Worm (Caenorhabditis elegans) whole organism, midembryonic: Measurements from ENCODE around the gene erp-44.2.

ENCODE experiments used
- T22C8.4 ChIP-seq: fragments of 200-800 bp; sonication (Bioruptor generic); IDR thresholded peaks from 2 replicates; pipeline ENCODE4 v1.3.6; 2022; ENCODE audit warnings: missing genetic modification characterization, missing compliant biosample characterization
- cog-1 ChIP-seq: sonication (generic microtip); optimal IDR thresholded peaks from 2 replicates; lab custom pipeline; 2016; ENCODE audit warnings: missing genetic modification characterization, missing compliant biosample characterization
- flt-1 ChIP-seq: fragments of 200-800 bp; sonication (Bioruptor generic); IDR thresholded peaks from 2 replicates; pipeline ENCODE4 v1.3.6; 2022; ENCODE audit warnings: missing genetic modification characterization, missing compliant biosample characterization
- klf-2 ChIP-seq: fragments of 200-800 bp; sonication (Bioruptor generic); conservative IDR thresholded peaks from 2 replicates; pipeline ENCODE4 v1.3.6; 2022; ENCODE audit warnings: missing genetic modification reagents, missing genetic modification characterization, missing compliant biosample characterization
- med-1 ChIP-seq: sonication (generic microtip); optimal IDR thresholded peaks from 2 replicates; lab custom pipeline; 2017; ENCODE audit warnings: missing genetic modification characterization, mild to moderate bottlenecking, missing compliant biosample characterization, antibody characterized with exemption, missing genetic modification reagents; ENCODE audit not compliant: insufficient read depth
- ref-1 ChIP-seq: fragments of 200-800 bp; sonication (Bioruptor generic); conservative IDR thresholded peaks from 2 replicates; pipeline ENCODE4 v1.3.6; 2022; ENCODE audit warnings: missing genetic modification reagents, missing genetic modification characterization, missing compliant biosample characterization
- tab-1 ChIP-seq: fragments of 200-800 bp; sonication (Bioruptor generic); IDR thresholded peaks from 2 replicates; pipeline ENCODE4 v1.3.6; 2022; ENCODE audit warnings: missing genetic modification characterization, missing compliant biosample characterization
- ztf-23 ChIP-seq: fragments of 200-800 bp; sonication (Bioruptor generic); IDR thresholded peaks from 2 replicates; pipeline ENCODE4 v1.3.6; 2022; ENCODE audit warnings: missing genetic modification reagents, missing genetic modification characterization, missing compliant biosample characterization
- ztf-29 ChIP-seq: fragments of 200-800 bp; sonication (Bioruptor generic); IDR thresholded peaks from 2 replicates; pipeline ENCODE4 v1.3.6; 2022; ENCODE audit warnings: missing genetic modification reagents, missing genetic modification characterization, missing compliant biosample characterization

Gene erp-44.2

ce11 chrIV:7849235-7849634 lies 14.8 kb upstream of the erp-44.2 start:
- TF ChIP-seq ref-1 (GFP tag; lab: Robert Waterston, UW) (no peak), ztf-23 (no peak), T22C8.4 (GFP tag; lab: Robert Waterston, UW) (no peak), ztf-29 (no peak), klf-2 (no peak)

ce11 chrIV:7846386-7846785 lies 11.9 kb upstream of the erp-44.2 start, which contains the start of gene C06A6.2:
Gene C06A6.2 (plus strand): TSS chrIV:7846622.
- TF ChIP-seq klf-2 (no peak), T22C8.4 (GFP tag; lab: Robert Waterston, UW) (no peak), tab-1 (no peak), med-1 (GFP tag; lab: Kevin White, UChicago) (no peak), ztf-29 (no peak), cog-1 (tag; lab: Kevin White, UChicago) (no peak), ref-1 (GFP tag; lab: Robert Waterston, UW) (no peak), flt-1 (GFP tag; lab: Robert Waterston, UW) (no peak), ztf-23 (no peak)

- TF ChIP-seq ztf-23 (0 out of 2 replicates have a peak, but pooled peaks have one; percentile 50), flt-1 (GFP tag; lab: Robert Waterston, UW) (no peak; the same call in 1 of the 2 replicates), ztf-29 (0 out of 2 replicates have a peak, but pooled peaks have one; percentile 42), tab-1 (no peak), ref-1 (GFP tag; lab: Robert Waterston, UW) (no peak; the same call in 1 of the 2 replicates), T22C8.4 (GFP tag; lab: Robert Waterston, UW) (no peak), med-1 (GFP tag; lab: Kevin White, UChicago) (no peak), klf-2 (no peak), cog-1 (tag; lab: Kevin White, UChicago) (peak; percentile 80)
Observed at ce11 chrIV:7845585-7845984, 11.1 kb upstream of the erp-44.2 start.

- TF ChIP-seq ztf-23 (no peak), ref-1 (GFP tag; lab: Robert Waterston, UW) (no peak), T22C8.4 (GFP tag; lab: Robert Waterston, UW) (no peak), tab-1 (no peak), med-1 (GFP tag; lab: Kevin White, UChicago) (no peak), klf-2 (no peak), flt-1 (GFP tag; lab: Robert Waterston, UW) (no peak), cog-1 (tag; lab: Kevin White, UChicago) (no peak), ztf-29 (no peak)
Observed at ce11 chrIV:7844333-7844973, 10.0 kb upstream of the erp-44.2 start.

- TF ChIP-seq cog-1 (tag; lab: Kevin White, UChicago): no peak
- TF ChIP-seq ref-1 (GFP tag; lab: Robert Waterston, UW): no peak
- TF ChIP-seq T22C8.4 (GFP tag; lab: Robert Waterston, UW): no peak
- TF ChIP-seq flt-1 (GFP tag; lab: Robert Waterston, UW): no peak
- no peak for TF ChIP-seq tab-1
- no peak for TF ChIP-seq ztf-23
- TF ChIP-seq med-1 (GFP tag; lab: Kevin White, UChicago): no peak
- TF ChIP-seq ztf-29: no peak
- TF ChIP-seq klf-2: no peak
Observed at ce11 chrIV:7841218-7841617, 6.7 kb upstream of the erp-44.2 start.

ce11 chrIV:7839923-7840322 lies 5.4 kb upstream of the erp-44.2 start:
- no peak for TF ChIP-seq ztf-29
- no peak for TF ChIP-seq ref-1 (GFP tag; lab: Robert Waterston, UW)
- no peak for TF ChIP-seq flt-1 (GFP tag; lab: Robert Waterston, UW)

ce11 chrIV:7838426-7838825 lies 4.0 kb upstream of the erp-44.2 start, which contains the start of gene C06A6.7:
Gene C06A6.7 (minus strand): TSS chrIV:7838526.
- TF ChIP-seq cog-1 (tag; lab: Kevin White, UChicago) (no peak), klf-2 (no peak), ref-1 (GFP tag; lab: Robert Waterston, UW) (no peak), tab-1 (no peak), T22C8.4 (GFP tag; lab: Robert Waterston, UW) (no peak), ztf-23 (no peak), ztf-29 (no peak), med-1 (GFP tag; lab: Kevin White, UChicago) (no peak), flt-1 (GFP tag; lab: Robert Waterston, UW) (no peak)

ce11 chrIV:7836491-7836890 lies 2.0 kb upstream of the erp-44.2 start:
- TF ChIP-seq flt-1 (GFP tag; lab: Robert Waterston, UW) (no peak), klf-2 (no peak)

ce11 chrIV:7836030-7836429 lies 1.6 kb upstream of the erp-44.2 start:
- no peak for TF ChIP-seq ztf-23
- no peak for TF ChIP-seq tab-1
- TF ChIP-seq flt-1 (GFP tag; lab: Robert Waterston, UW): no peak
- TF ChIP-seq klf-2: no peak
- no peak for TF ChIP-seq T22C8.4 (GFP tag; lab: Robert Waterston, UW)
- TF ChIP-seq ztf-29: no peak
- TF ChIP-seq med-1 (GFP tag; lab: Kevin White, UChicago): no peak
- no peak for TF ChIP-seq ref-1 (GFP tag; lab: Robert Waterston, UW)
- TF ChIP-seq cog-1 (tag; lab: Kevin White, UChicago): no peak

ce11 chrIV:7830151-7830550 lies 4.3 kb downstream of the erp-44.2 start, which contains the start of gene mvb-12:
Gene mvb-12 (plus strand): TSS chrIV:7830525.
- TF ChIP-seq tab-1: no peak
- TF ChIP-seq cog-1 (tag; lab: Kevin White, UChicago): no peak
- no peak for TF ChIP-seq ref-1 (GFP tag; lab: Robert Waterston, UW)
- no peak for TF ChIP-seq med-1 (GFP tag; lab: Kevin White, UChicago)
- no peak for TF ChIP-seq klf-2
